Worm (Caenorhabditis elegans) whole organism, young adult: ENCODE results near the gene ZK1098.6.

Experiments used
- B0336.3 ChIP-seq: fragments of 200-800 bp; sonication (Bioruptor generic); IDR thresholded peaks from 2 replicates; pipeline ENCODE4 v1.3.6; 2022; ENCODE audit warnings: missing genetic modification characterization, missing compliant biosample characterization
- C06A6.2 ChIP-seq: fragments of 200-800 bp; sonication (Bioruptor generic); conservative IDR thresholded peaks from 2 replicates; pipeline ENCODE4 v1.3.6; 2022; ENCODE audit warnings: missing genetic modification characterization, missing compliant biosample characterization
- F10E7.11 ChIP-seq: sonication (generic microtip); optimal IDR thresholded peaks from 2 replicates; lab custom pipeline; 2017; ENCODE audit warnings: mild to moderate bottlenecking, missing genetic modification characterization, moderate library complexity, missing compliant biosample characterization
- F37B4.10 ChIP-seq: fragments of 200-800 bp; sonication (Bioruptor generic); IDR thresholded peaks from 2 replicates; pipeline ENCODE4 v1.3.6; 2022; ENCODE audit warnings: missing genetic modification characterization, missing compliant biosample characterization
- F39B2.1 ChIP-seq: fragments of 200-800 bp; sonication (Bioruptor generic); IDR thresholded peaks from 2 replicates; pipeline ENCODE4 v1.3.6; 2022; ENCODE audit warnings: missing genetic modification reagents, missing genetic modification characterization, missing compliant biosample characterization
- K11D2.4 ChIP-seq: fragments of 200-800 bp; sonication (Bioruptor generic); IDR thresholded peaks from 2 replicates; pipeline ENCODE4 v1.3.6; 2022; ENCODE audit warnings: missing genetic modification reagents, missing genetic modification characterization, missing compliant biosample characterization
- Y53G8AR.9 ChIP-seq: fragments of 200-800 bp; sonication (Bioruptor generic); conservative IDR thresholded peaks from 2 replicates; pipeline ENCODE4 v1.3.6; 2022; ENCODE audit warnings: missing genetic modification reagents, missing genetic modification characterization, missing compliant biosample characterization
- Y67H2A.10 ChIP-seq: fragments of 200-800 bp; sonication (Bioruptor generic); conservative IDR thresholded peaks from 2 replicates; pipeline ENCODE4 v1.3.6; 2022; ENCODE audit warnings: missing genetic modification reagents, missing genetic modification characterization, missing compliant biosample characterization
- Y79H2A.3 ChIP-seq: fragments of 200-800 bp; sonication (Bioruptor generic); conservative IDR thresholded peaks from 2 replicates; pipeline ENCODE4 v1.3.6; 2022; ENCODE audit warnings: missing genetic modification reagents, missing genetic modification characterization, missing compliant biosample characterization
- attf-3 ChIP-seq: fragments of 200-800 bp; sonication (Bioruptor generic); conservative IDR thresholded peaks from 2 replicates; pipeline ENCODE4 v1.3.6; 2022; ENCODE audit warnings: missing genetic modification reagents, missing genetic modification characterization, missing compliant biosample characterization
- cebp-1 ChIP-seq, 2 experiments: fragments of 200-800 bp in 1 of 2; sonication (Bioruptor generic) in 1 of 2; sonication (generic microtip) in 1 of 2; IDR thresholded peaks in 1 of 2; optimal IDR thresholded peaks in 1 of 2; 2 replicates each; pipeline versions ENCODE4 v1.3.6 to Lab custom; 2017 to 2022; ENCODE audit warnings: missing compliant biosample characterization in 2 of 2, missing genetic modification characterization in 2 of 2, mild to moderate bottlenecking in 1 of 2, missing genetic modification reagents in 1 of 2, moderate library complexity in 1 of 2
- ceh-100 ChIP-seq: fragments of 200-800 bp; sonication (Bioruptor generic); IDR thresholded peaks from 2 replicates; pipeline ENCODE4 v1.3.6; 2022; ENCODE audit warnings: missing genetic modification reagents, missing genetic modification characterization, missing compliant biosample characterization
- ceh-27 ChIP-seq: fragments of 200-800 bp; sonication (Bioruptor generic); optimal IDR thresholded peaks from 2 replicates; lab custom pipeline; 2018; ENCODE audit warnings: mild to moderate bottlenecking, missing genetic modification characterization, moderate library complexity, missing compliant biosample characterization
- ceh-58 ChIP-seq: fragments of 200-800 bp; sonication (Bioruptor generic); IDR thresholded peaks from 2 replicates; pipeline ENCODE4 v1.3.6; 2022; ENCODE audit warnings: missing genetic modification characterization, missing compliant biosample characterization
- ceh-79 ChIP-seq: sonication (generic microtip); optimal IDR thresholded peaks from 2 replicates; lab custom pipeline; 2017; ENCODE audit warnings: mild to moderate bottlenecking, missing genetic modification characterization, missing compliant biosample characterization
- ceh-91 ChIP-seq: fragments of 200-800 bp; sonication (Bioruptor generic); IDR thresholded peaks from 2 replicates; pipeline ENCODE4 v1.3.6; 2022; ENCODE audit warnings: missing genetic modification reagents, missing genetic modification characterization, missing compliant biosample characterization
- chd-7 ChIP-seq: sonication (generic microtip); optimal IDR thresholded peaks from 2 replicates; lab custom pipeline; 2016; ENCODE audit warnings: mild to moderate bottlenecking, missing genetic modification characterization, moderate library complexity, missing compliant biosample characterization
- die-1 ChIP-seq: sonication (generic microtip); optimal IDR thresholded peaks from 2 replicates; lab custom pipeline; 2016; ENCODE audit warnings: missing genotype, mild to moderate bottlenecking, missing genetic modification characterization, missing compliant biosample characterization
- dpl-1 ChIP-seq: fragments of 150-350 bp; optimal IDR thresholded peaks from 2 replicates; lab custom pipeline; 2014; ENCODE audit warnings: missing biosample characterization, missing genetic modification reagents, missing genetic modification characterization
- efl-1 ChIP-seq: fragments of 150-350 bp; optimal IDR thresholded peaks from 2 replicates; lab custom pipeline; 2014; ENCODE audit warnings: missing biosample characterization, missing genetic modification reagents, missing genetic modification characterization
- him-1 ChIP-seq: sonication (generic microtip); optimal IDR thresholded peaks from 2 replicates; lab custom pipeline; 2016; ENCODE audit warnings: missing genotype, missing genetic modification reagents, missing genetic modification characterization, missing compliant biosample characterization
- hlh-26 ChIP-seq: fragments of 200-800 bp; sonication (Bioruptor generic); conservative IDR thresholded peaks from 2 replicates; pipeline ENCODE4 v1.3.6; 2022; ENCODE audit warnings: missing genetic modification reagents, missing genetic modification characterization, missing compliant biosample characterization
- hrde-1 ChIP-seq: sonication (generic microtip); optimal IDR thresholded peaks from 2 replicates; lab custom pipeline; 2016; ENCODE audit warnings: missing genetic modification characterization, mild to moderate bottlenecking, missing compliant biosample characterization, moderate library complexity, missing genotype, missing genetic modification reagents, borderline replicate concordance
- lag-1 ChIP-seq: fragments of 200-800 bp; sonication (Bioruptor generic); IDR thresholded peaks from 2 replicates; pipeline ENCODE4 v1.3.6; 2022; ENCODE audit warnings: missing genetic modification reagents, missing genetic modification characterization, missing compliant biosample characterization
- let-526 ChIP-seq: fragments of 200-800 bp; sonication (Bioruptor generic); IDR thresholded peaks from 2 replicates; pipeline ENCODE4 v1.3.6; 2022; ENCODE audit warnings: missing genetic modification reagents, missing genetic modification characterization, missing compliant biosample characterization
- lin-26 ChIP-seq: fragments of 200-800 bp; sonication (Bioruptor generic); IDR thresholded peaks from 2 replicates; pipeline ENCODE4 v1.3.6; 2022; ENCODE audit warnings: missing genetic modification reagents, missing genetic modification characterization, missing compliant biosample characterization
- lin-40 ChIP-seq: sonication (generic microtip); optimal IDR thresholded peaks from 2 replicates; lab custom pipeline; 2016; ENCODE audit warnings: missing genetic modification characterization, mild to moderate bottlenecking, missing compliant biosample characterization, missing genotype, missing genetic modification reagents
- lin-54 ChIP-seq: fragments of 200-800 bp; sonication (Bioruptor generic); optimal IDR thresholded peaks from 2 replicates; lab custom pipeline; 2018; ENCODE audit warnings: mild to moderate bottlenecking, missing genetic modification characterization, missing compliant biosample characterization
- madf-10 ChIP-seq: sonication (generic microtip); optimal IDR thresholded peaks from 2 replicates; lab custom pipeline; 2016; ENCODE audit warnings: mild to moderate bottlenecking, missing genetic modification characterization, missing compliant biosample characterization
- nfya-1 ChIP-seq: sonication (generic microtip); optimal IDR thresholded peaks from 2 replicates; lab custom pipeline; 2017; ENCODE audit warnings: antibody characterized with exemption, missing compliant biosample characterization, missing genetic modification characterization, borderline replicate concordance; ENCODE audit not compliant: insufficient read depth
- nfyb-1 ChIP-seq: fragments of 200-800 bp; sonication (Bioruptor generic); IDR thresholded peaks from 2 replicates; pipeline ENCODE4 v1.3.6; 2022; ENCODE audit warnings: missing genetic modification reagents, missing genetic modification characterization, missing compliant biosample characterization
- pha-4 ChIP-seq: fragments of 150-350 bp; sonication (generic microtip); optimal IDR thresholded peaks from 2 replicates; lab custom pipeline; 2014; ENCODE audit warnings: missing biosample characterization, missing genetic modification reagents, missing genetic modification characterization
- rec-8 ChIP-seq, 2 experiments: sonication (generic microtip); optimal IDR thresholded peaks; 2 replicates each; lab custom pipeline; 2016; ENCODE audit warnings: mild to moderate bottlenecking in 2 of 2, missing genetic modification characterization in 2 of 2, missing genetic modification reagents in 2 of 2, missing genotype in 2 of 2, missing biosample characterization in 1 of 2, missing compliant biosample characterization in 1 of 2, moderate library complexity in 1 of 2
- sea-2 ChIP-seq: fragments of 200-800 bp; sonication (Bioruptor generic); IDR thresholded peaks from 2 replicates; pipeline ENCODE4 v1.3.6; 2022; ENCODE audit warnings: missing genetic modification characterization, missing compliant biosample characterization
- snpc-1.3 ChIP-seq: sonication (generic microtip); optimal IDR thresholded peaks from 2 replicates; lab custom pipeline; 2017; ENCODE audit warnings: missing genetic modification characterization, mild to moderate bottlenecking, missing compliant biosample characterization, antibody characterized with exemption, moderate library complexity, missing genotype, missing genetic modification reagents; ENCODE audit not compliant: insufficient read depth
- snpc-3.4 ChIP-seq: sonication (generic microtip); optimal IDR thresholded peaks from 2 replicates; lab custom pipeline; 2017; ENCODE audit warnings: missing genetic modification characterization, mild to moderate bottlenecking, missing compliant biosample characterization, antibody characterized with exemption, moderate library complexity, missing genotype, missing genetic modification reagents
- sptf-2 ChIP-seq: fragments of 200-800 bp; sonication (Bioruptor generic); optimal IDR thresholded peaks from 2 replicates; lab custom pipeline; 2018; ENCODE audit warnings: mild to moderate bottlenecking, missing genetic modification characterization, missing compliant biosample characterization
- tbp1 ChIP-seq: fragments of 200-800 bp; sonication (Bioruptor generic); optimal IDR thresholded peaks from 2 replicates; lab custom pipeline; 2018; ENCODE audit warnings: mild to moderate bottlenecking, missing genetic modification characterization, missing compliant biosample characterization
- unc-130 ChIP-seq: sonication (generic microtip); optimal IDR thresholded peaks from 2 replicates; lab custom pipeline; 2016; ENCODE audit warnings: missing genetic modification reagents, missing genetic modification characterization, missing compliant biosample characterization
- zfh-2 ChIP-seq: fragments of 200-800 bp; sonication (Bioruptor generic); conservative IDR thresholded peaks from 2 replicates; pipeline ENCODE4 v1.3.6; 2022; ENCODE audit warnings: missing genetic modification reagents, missing genetic modification characterization, missing compliant biosample characterization
- zim-3 ChIP-seq: sonication (generic microtip); optimal IDR thresholded peaks from 2 replicates; lab custom pipeline; 2017; ENCODE audit warnings: mild to moderate bottlenecking, missing genetic modification characterization, moderate library complexity, missing compliant biosample characterization
- ztf-18 ChIP-seq: sonication (generic microtip); optimal IDR thresholded peaks from 2 replicates; lab custom pipeline; 2016; ENCODE audit warnings: missing genotype, mild to moderate bottlenecking, missing genetic modification characterization, missing compliant biosample characterization

ZK1098.6 gene

DNA sequence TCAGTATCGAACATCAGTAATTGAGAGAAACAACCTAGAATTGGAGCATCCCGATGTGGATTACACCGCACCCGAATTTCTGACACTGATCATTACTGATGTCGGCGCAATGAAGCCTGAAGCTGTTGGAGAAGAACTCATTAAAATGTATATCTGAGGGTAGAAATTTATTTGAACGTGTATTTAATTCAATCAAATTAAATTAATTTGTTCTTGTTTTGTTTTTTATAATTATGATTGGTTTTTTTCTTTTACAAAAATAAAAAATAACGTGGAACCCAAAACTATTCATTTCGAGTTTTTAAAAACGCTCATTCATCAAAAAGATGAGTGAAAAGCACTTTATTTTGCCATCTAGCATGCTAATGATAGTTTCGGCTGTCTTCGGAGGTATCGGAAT, 17.2 kb downstream of the ZK1098.6 start, which contains the start of gene ZK1098.9:
Gene ZK1098.9 (plus strand): TSS at position 301 of the 400 bp plus-strand sequence.
- TF ChIP-seq tbp1: no peak
- no peak for TF ChIP-seq ceh-79 (tag; lab: Kevin White, UChicago)
- TF ChIP-seq K11D2.4 (GFP tag; lab: Robert Waterston, UW): no peak

DNA sequence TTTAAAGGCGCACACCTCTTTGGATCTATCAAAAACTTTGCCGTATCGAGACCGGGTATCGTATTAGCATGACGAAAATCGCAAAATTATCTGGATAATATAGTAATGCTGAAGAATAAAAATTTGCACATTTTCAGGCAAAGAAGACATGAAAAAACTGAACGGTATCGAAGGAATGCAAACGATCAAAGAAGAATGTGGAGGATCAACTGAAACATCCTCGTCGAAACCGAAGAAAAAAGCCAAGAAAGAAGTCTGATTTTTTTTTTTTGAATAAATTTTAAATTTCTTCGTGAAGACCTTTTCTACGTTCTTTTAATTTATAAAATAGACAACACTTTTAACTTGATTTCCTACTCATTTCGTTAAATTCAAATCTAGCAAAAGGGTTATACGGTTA, 17.9 kb downstream of the ZK1098.6 start, which contains the start of gene ZK1098.12:
Gene ZK1098.12 (plus strand): TSS at position 301 of the 400 bp plus-strand sequence.
- no peak for TF ChIP-seq sea-2 (GFP tag; lab: Robert Waterston, UW)
- TF ChIP-seq F37B4.10: no peak
- no peak for TF ChIP-seq snpc-3.4 (tag; lab: Kevin White, UChicago)
- TF ChIP-seq unc-130 (GFP tag; lab: Kevin White, UChicago): no peak
- TF ChIP-seq cebp-1 (GFP tag; IDR thresholded peaks at IDR 0.05; lab: Robert Waterston, UW): no peak
- TF ChIP-seq cebp-1 (tag; optimal IDR thresholded peaks at IDR 0.05; lab: Kevin White, UChicago): no peak
- no peak for TF ChIP-seq madf-10 (tag; lab: Kevin White, UChicago)

- TF ChIP-seq dpl-1 (GFP tag; lab: Kevin White, UChicago) (peak; percentile 34), sptf-2 (no peak), F39B2.1 (no peak), lin-26 (GFP tag; lab: Robert Waterston, UW) (peak; percentile 26; the same call in 1 of the 2 replicates), sea-2 (GFP tag; lab: Robert Waterston, UW) (no peak), Y79H2A.3 (no peak), chd-7 (tag; lab: Kevin White, UChicago) (no peak), ceh-91 (GFP tag; lab: Robert Waterston, UW) (no peak), nfya-1 (tag; lab: Kevin White, UChicago) (no peak), hlh-26 (GFP tag; lab: Robert Waterston, UW) (no peak), ztf-18 (tag; lab: Kevin White, UChicago) (peak; percentile 54), ceh-100 (peak; percentile 51), C06A6.2 (GFP tag; lab: Robert Waterston, UW) (0 out of 2 replicates have a peak, but pooled peaks have one; percentile 31), Y67H2A.10 (peak; percentile 64; the same call in 1 of the 2 replicates), zim-3 (no peak), attf-3 (GFP tag; lab: Robert Waterston, UW) (peak; percentile 59), F10E7.11 (tag; lab: Kevin White, UChicago) (no peak), lin-54 (GFP tag; lab: Kevin White, UChicago) (peak; percentile 72), pha-4 (no peak), rec-8 (tag; optimal IDR thresholded peaks at IDR 0.05; lab: Kevin White, UChicago) (no peak), ceh-27 (GFP tag; lab: Kevin White, UChicago) (peak; percentile 88), let-526 (GFP tag; lab: Robert Waterston, UW) (no peak; the same call in 1 of the 2 replicates), nfyb-1 (GFP tag; lab: Robert Waterston, UW) (peak; percentile 85; the same call in 1 of the 2 replicates), hrde-1 (tag; lab: Kevin White, UChicago) (no peak), B0336.3 (GFP tag; lab: Robert Waterston, UW) (peak; percentile 59), die-1 (tag; lab: Kevin White, UChicago) (no peak), efl-1 (peak; percentile 19), snpc-1.3 (no peak), ceh-58 (GFP tag; lab: Robert Waterston, UW) (no peak), zfh-2 (peak; percentile 63; the same call in 1 of the 2 replicates), him-1 (tag; lab: Kevin White, UChicago) (no peak), Y53G8AR.9 (0 out of 2 replicates have a peak, but pooled peaks have one; percentile 17), lag-1 (GFP tag; lab: Robert Waterston, UW) (no peak), lin-40 (tag; lab: Kevin White, UChicago) (peak; percentile 85)
These were observed 19.2 kb downstream of the ZK1098.6 start, which contains the start of gene unc-16 for ce11 chrIII:9546016-9546659. TSS of gene unc-16 (plus strand) at chrIII:9546258.
